Fruit fly (Drosophila melanogaster) whole organism, wandering third instar larva: ENCODE results near the gene Drsl4.

Source experiments
- Abd-B ChIP-seq: fragments of >200 bp; optimal IDR thresholded peaks from 2 replicates; lab custom pipeline; 2017; ENCODE audit warnings: missing biosample characterization, missing genetic modification characterization
- CG9705 ChIP-seq: fragments of 200-800 bp; sonication (Bioruptor generic); optimal IDR thresholded peaks from 2 replicates; lab custom pipeline; 2018; ENCODE audit warnings: missing biosample characterization, mild to moderate bottlenecking, missing genetic modification characterization
- Dfd ChIP-seq: fragments of >200 bp; optimal IDR thresholded peaks from 2 replicates; lab custom pipeline; 2017; ENCODE audit warnings: missing biosample characterization, missing genetic modification characterization
- Hr78 ChIP-seq: fragments of >200 bp; optimal IDR thresholded peaks from 2 replicates; lab custom pipeline; 2017; ENCODE audit warnings: missing biosample characterization, missing genetic modification characterization
- Mio ChIP-seq: sonication (Bioruptor generic); optimal IDR thresholded peaks from 2 replicates; lab custom pipeline; 2016; ENCODE audit warnings: missing biosample characterization, missing genetic modification characterization
- Myc ChIP-seq: fragments of >200 bp; optimal IDR thresholded peaks from 2 replicates; lab custom pipeline; 2017
- N ChIP-seq: fragments of >200 bp; optimal IDR thresholded peaks from 2 replicates; lab custom pipeline; 2018; ENCODE audit warnings: missing biosample characterization, missing external identifiers, missing genetic modification characterization
- OdsH ChIP-seq: fragments of 200-800 bp; sonication (Bioruptor generic); optimal IDR thresholded peaks from 2 replicates; lab custom pipeline; 2016; ENCODE audit warnings: missing biosample characterization, mild to moderate bottlenecking, missing genetic modification characterization
- Rel ChIP-seq, 2 experiments: fragments of 200-800 bp; sonication (Bioruptor generic) in 1 of 2; optimal IDR thresholded peaks; 2 replicates in 1 of 2; 3 replicates in 1 of 2; lab custom pipeline; 2016 to 2019; ENCODE audit warnings: mild to moderate bottlenecking in 2 of 2, missing biosample characterization in 2 of 2, missing genetic modification characterization in 2 of 2, moderate library complexity in 1 of 2
- Sp1 ChIP-seq: fragments of 200-800 bp; sonication (Bioruptor generic); optimal IDR thresholded peaks from 3 replicates; lab custom pipeline; 2019; ENCODE audit warnings: missing biosample characterization, mild to moderate bottlenecking, missing genetic modification characterization, moderate library complexity
- Vsx2 ChIP-seq: fragments of 200-300, 225-300 bp; sonication (Bioruptor generic); optimal IDR thresholded peaks from 2 replicates; lab custom pipeline; 2018; ENCODE audit warnings: missing biosample characterization, missing genetic modification characterization; ENCODE audit not compliant: partially characterized antibody
- br ChIP-seq: fragments of 200-800 bp; sonication (Bioruptor generic); optimal IDR thresholded peaks from 2 replicates; lab custom pipeline; 2016; ENCODE audit warnings: missing biosample characterization, missing genetic modification characterization
- dsf ChIP-seq: sonication (Bioruptor generic); optimal IDR thresholded peaks from 2 replicates; lab custom pipeline; 2016; ENCODE audit warnings: missing biosample characterization, missing genetic modification characterization, borderline replicate concordance
- foxo ChIP-seq, 2 experiments: fragments of 200-800 bp; sonication (Bioruptor generic); optimal IDR thresholded peaks; 2 replicates in 1 of 2; 3 replicates in 1 of 2; lab custom pipeline; 2016 to 2017; ENCODE audit warnings: missing biosample characterization in 2 of 2, missing genetic modification characterization in 2 of 2
- jim ChIP-seq: fragments of 175-275, 200-325 bp; sonication (Bioruptor generic); optimal IDR thresholded peaks from 2 replicates; lab custom pipeline; 2016; ENCODE audit warnings: missing biosample characterization, mild to moderate bottlenecking, missing genetic modification characterization
- rgr ChIP-seq: fragments of 200-800 bp; sonication (Bioruptor generic); optimal IDR thresholded peaks from 3 replicates; lab custom pipeline; 2016; ENCODE audit warnings: missing biosample characterization, mild to moderate bottlenecking, missing genetic modification characterization

Drsl4 gene

DNA sequence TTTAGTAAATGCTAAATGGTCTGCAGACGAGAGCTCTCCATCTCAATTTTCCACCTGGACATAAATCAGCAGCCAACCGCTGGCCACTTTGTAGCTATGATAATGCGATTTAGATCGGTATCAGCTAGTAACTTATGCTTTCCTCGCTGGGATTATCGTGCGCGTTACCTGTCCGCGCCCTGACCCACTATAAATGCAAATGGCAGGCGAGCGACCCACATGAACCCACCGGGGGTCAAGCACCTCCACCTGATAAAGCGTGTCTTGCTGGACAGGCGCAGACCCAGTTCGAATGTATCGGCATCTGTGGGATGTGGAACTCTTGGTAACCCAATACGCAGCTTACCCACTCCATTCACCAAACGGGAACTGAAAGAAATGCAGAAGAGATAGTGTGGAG, 37.9 kb downstream of the Drsl4 start:
- TF ChIP-seq Myc (lab: Kevin White, UChicago) (no peak), foxo (GFP tag; optimal IDR thresholded peaks at IDR 0.05; lab: Kevin White, UChicago) (no peak), br (no peak), Dfd (GFP tag; lab: Kevin White, UChicago) (no peak), jim (GFP tag; lab: Kevin White, UChicago) (no peak), N (GFP tag; lab: Kevin White, UChicago) (no peak), dsf (no peak), Vsx2 (GFP tag; lab: Kevin White, UChicago) (no peak), Mio (GFP tag; lab: Kevin White, UChicago) (no peak), Abd-B (GFP tag; lab: Kevin White, UChicago) (no peak), rgr (GFP tag; lab: Kevin White, UChicago) (no peak), OdsH (no peak), Hr78 (no peak), Sp1 (GFP tag; lab: Kevin White, UChicago) (no peak), Rel (GFP tag; optimal IDR thresholded peaks at IDR 0.05; lab: Kevin White, UChicago) (no peak), Rel (tag; optimal IDR thresholded peaks at IDR 0.05; lab: Kevin White, UChicago) (no peak), CG9705 (GFP tag; lab: Kevin White, UChicago) (no peak)
- TF ChIP-seq, all 38 proteins: peak for 0
